Fruit fly (Drosophila melanogaster): ENCODE results near the gene Est-P.

Gene Est-P

dm6 chr3L:12223635-12224016 lies 33.1 kb downstream of the Est-P start:
- TF ChIP-seq fd96Ca (GFP tag; IDR thresholded peaks at IDR 0.05) (no peak), CG14655 (GFP tag; optimal IDR thresholded peaks at IDR 0.05) (peak; percentile 39), D1 (tag; optimal IDR thresholded peaks at IDR 0.05) (no peak), rn (GFP tag; IDR thresholded peaks at IDR 0.05) (no peak), Snoo (tag; optimal IDR thresholded peaks at IDR 0.05) (no peak), CG9948 (tag; optimal IDR thresholded peaks at IDR 0.05) (no peak)

- TF ChIP-seq CG17806 (tag; optimal IDR thresholded peaks at IDR 0.05), result no peak
- TF ChIP-seq fd96Ca (GFP tag; IDR thresholded peaks at IDR 0.05), result no peak
- no peak for TF ChIP-seq D1 (tag; optimal IDR thresholded peaks at IDR 0.05)
- TF ChIP-seq Pif1A (GFP tag; optimal IDR thresholded peaks at IDR 0.05), result no peak
- no peak for TF ChIP-seq CG8301 (tag; optimal IDR thresholded peaks at IDR 0.05)
- TF ChIP-seq CG4496 (GFP tag; IDR thresholded peaks at IDR 0.05), result no peak
- TF ChIP-seq CG15710 (tag; optimal IDR thresholded peaks at IDR 0.05), result no peak
- no peak for TF ChIP-seq CG34367 (tag; optimal IDR thresholded peaks at IDR 0.05)
- TF ChIP-seq CG14655 (GFP tag; optimal IDR thresholded peaks at IDR 0.05), result no peak
- TF ChIP-seq CG13204 (GFP tag; optimal IDR thresholded peaks at IDR 0.05), result no peak
- no peak for TF ChIP-seq CG10348 (GFP tag; IDR thresholded peaks at IDR 0.05)
- TF ChIP-seq rn (GFP tag; IDR thresholded peaks at IDR 0.05), result no peak
- TF ChIP-seq gl (tag; optimal IDR thresholded peaks at IDR 0.05), result no peak
- no peak for TF ChIP-seq CG12605 (GFP tag; IDR thresholded peaks at IDR 0.05)
- no peak for TF ChIP-seq CG8159 (tag; optimal IDR thresholded peaks at IDR 0.05)
Observed at dm6 chr3L:12227219-12227618, 36.7 kb downstream of the Est-P start.

Data from whole organism, pupa.